Fruit fly (Drosophila melanogaster) whole organism, adult: Measurements from ENCODE around the gene ash1.

Experiments
- CG33017 ChIP-seq: fragments of 200-800 bp; sonication (Bioruptor generic); optimal IDR thresholded peaks from 2 replicates; lab custom pipeline; 2018; ENCODE audit warnings: missing biosample characterization, mild to moderate bottlenecking, missing genetic modification characterization, moderate library complexity
- CG7045 ChIP-seq: fragments of 200-800 bp; sonication (Bioruptor generic); optimal IDR thresholded peaks from 2 replicates; lab custom pipeline; 2017; ENCODE audit warnings: missing biosample characterization, mild to moderate bottlenecking, missing genetic modification characterization
- Mnt ChIP-seq: fragments of 200-800 bp; sonication (Bioruptor generic); optimal IDR thresholded peaks from 2 replicates; lab custom pipeline; 2016; ENCODE audit warnings: missing biosample characterization, mild to moderate bottlenecking, missing genetic modification characterization

dm6 chr3L:19564905-19565700 lies 33.5 kb downstream of the ash1 start:
- TF ChIP-seq CG7045 (GFP tag; lab: Kevin White, UChicago) = no peak
- no peak for TF ChIP-seq Mnt (GFP tag; lab: Kevin White, UChicago)
- no peak for TF ChIP-seq CG33017
